Fruit fly (Drosophila melanogaster) whole organism, prepupa: ENCODE measurements around the gene CG14232.

Experiments used
- Gug ChIP-seq: fragments of 200-800 bp; sonication (Bioruptor generic); IDR thresholded peaks from 2 replicates; pipeline ENCODE4 v1.3.6; 2022; ENCODE audit warnings: missing biosample characterization, missing genetic modification characterization
- salr ChIP-seq, 2 experiments: fragments of 200-800 bp; sonication (Bioruptor generic); optimal IDR thresholded peaks; 3 replicates each; lab custom pipeline; 2016 to 2018; ENCODE audit warnings: missing biosample characterization in 2 of 2, missing genetic modification characterization in 2 of 2, mild to moderate bottlenecking in 1 of 2

DNA sequence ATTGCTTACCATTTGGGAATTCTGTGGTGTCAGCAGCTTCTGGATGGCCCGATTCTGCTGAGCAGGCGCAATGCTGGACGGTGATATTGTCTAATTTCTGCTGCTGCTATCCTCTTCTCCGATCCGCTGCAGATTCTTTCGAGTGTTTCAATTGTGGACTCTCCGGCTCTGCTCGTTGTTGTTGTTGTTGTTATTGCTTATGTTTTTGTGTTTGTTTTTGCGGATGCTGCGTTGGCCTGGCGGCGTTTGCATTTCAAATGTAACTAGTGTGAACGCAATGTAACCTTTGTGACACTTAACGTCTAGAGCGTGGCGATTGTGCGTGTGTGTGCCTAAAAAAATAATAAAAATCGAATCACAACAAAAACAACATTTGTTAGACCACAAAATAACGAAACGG lies 7.9 kb upstream of the CG14232 start:
- TF ChIP-seq Gug (GFP tag; lab: Robert Waterston, UW), result no peak
- TF ChIP-seq salr (GFP tag; optimal IDR thresholded peaks at IDR 0.05; lab: Kevin White, UChicago), result no peak
